Worm (Caenorhabditis elegans) whole organism, L3 larva: ENCODE data around the gene C35A11.3.
A peak's percentile ranks its signal among the peaks of the same experiment; 100 is the strongest.

Source experiments
- R02D3.7 ChIP-seq: fragments of 150-350 bp; optimal IDR thresholded peaks from 2 replicates; lab custom pipeline; 2014; ENCODE audit warnings: missing biosample characterization, missing genetic modification characterization
- ama-1 ChIP-seq: fragments of 150-350 bp; optimal IDR thresholded peaks from 2 replicates; lab custom pipeline; 2018
- daf-12 ChIP-seq: fragments of 150-350 bp; optimal IDR thresholded peaks from 2 replicates; lab custom pipeline; 2014; ENCODE audit warnings: missing biosample characterization, missing genetic modification reagents, missing genetic modification characterization
- fkh-10 ChIP-seq: sonication (generic microtip); optimal IDR thresholded peaks from 2 replicates; lab custom pipeline; 2017; ENCODE audit warnings: missing biosample characterization, missing genetic modification reagents, missing genetic modification characterization
- nhr-12 ChIP-seq: fragments of 150-350 bp; optimal IDR thresholded peaks from 2 replicates; lab custom pipeline; 2014; ENCODE audit warnings: missing biosample characterization, missing genetic modification characterization
- nhr-23 ChIP-seq: fragments of 150-350 bp; optimal IDR thresholded peaks from 2 replicates; lab custom pipeline; 2014; ENCODE audit warnings: missing biosample characterization, missing genetic modification reagents, missing genetic modification characterization
- nhr-237 ChIP-seq: fragments of 150-350 bp; optimal IDR thresholded peaks from 2 replicates; lab custom pipeline; 2014; ENCODE audit warnings: missing biosample characterization, missing genetic modification characterization
- nhr-76 ChIP-seq: fragments of 150-350 bp; sonication (generic microtip); optimal IDR thresholded peaks from 5 replicates; lab custom pipeline; 2014; ENCODE audit warnings: missing biosample characterization, missing genetic modification characterization
- pqm-1 ChIP-seq: fragments of 150-350 bp; optimal IDR thresholded peaks from 2 replicates; lab custom pipeline; 2017; ENCODE audit warnings: missing biosample characterization, missing genetic modification characterization, inconsistent platforms
- skn-1 ChIP-seq: fragments of 150-350 bp; optimal IDR thresholded peaks from 2 replicates; lab custom pipeline; 2014; ENCODE audit warnings: missing biosample characterization, missing genetic modification characterization
- tbx-2 ChIP-seq: sonication (generic microtip); optimal IDR thresholded peaks from 2 replicates; lab custom pipeline; 2016; ENCODE audit warnings: mild to moderate bottlenecking, missing genetic modification characterization, missing compliant biosample characterization
- unc-62 ChIP-seq: fragments of 150-350 bp; sonication (generic microtip); optimal IDR thresholded peaks from 4 replicates; lab custom pipeline; 2014; ENCODE audit warnings: missing biosample characterization, missing genetic modification reagents, missing genetic modification characterization
- zag-1 ChIP-seq: fragments of 150-350 bp; optimal IDR thresholded peaks from 2 replicates; lab custom pipeline; 2014; ENCODE audit warnings: missing biosample characterization, missing genetic modification characterization

DNA sequence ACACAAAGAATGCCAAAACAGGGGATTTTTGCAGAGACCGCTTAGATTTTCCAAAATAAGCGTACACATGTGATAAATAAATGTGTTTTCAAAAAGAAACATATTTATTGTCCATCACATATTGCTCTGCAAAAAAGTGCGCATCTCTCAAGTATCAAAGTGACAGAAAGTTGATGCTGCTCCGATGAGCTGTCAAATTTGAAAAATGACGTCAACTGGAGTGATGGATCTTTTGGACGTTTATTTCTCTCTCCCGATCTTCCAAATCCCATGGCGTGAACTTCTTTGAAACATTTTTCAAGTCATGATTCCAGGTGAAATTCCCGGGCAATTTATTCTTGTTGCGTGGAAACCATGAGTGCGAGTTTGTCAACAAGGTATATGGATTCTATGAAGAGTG, 36.7 kb downstream of the C35A11.3 start:
- TF ChIP-seq fkh-10 (GFP tag; lab: Kevin White, UChicago) (no peak), zag-1 (tag; lab: Kevin White, UChicago) (no peak), tbx-2 (no peak), nhr-23 (no peak), nhr-237 (no peak), nhr-12 (tag; lab: Kevin White, UChicago) (no peak), daf-12 (tag; lab: Kevin White, UChicago) (no peak), pqm-1 (tag; lab: Kevin White, UChicago) (no peak), skn-1 (tag; lab: Kevin White, UChicago) (no peak), ama-1 (no peak), R02D3.7 (tag; lab: Kevin White, UChicago) (no peak), unc-62 (GFP tag; lab: Kevin White, UChicago) (peak; percentile 78), nhr-76 (tag; lab: Kevin White, UChicago) (no peak)
